Fruit fly (Drosophila melanogaster) whole organism, embryonic: ENCODE measurements around the gene hdly.

Experiments
- Aef1 ChIP-seq: fragments of 200-800 bp; sonication (Bioruptor generic); IDR thresholded peaks from 3 replicates; pipeline ENCODE4 v1.3.6; 2022; ENCODE audit warnings: missing biosample characterization, missing genetic modification characterization
- Awh ChIP-seq: fragments of 200-800 bp; sonication (Bioruptor generic); IDR thresholded peaks from 2 replicates; pipeline ENCODE4, ENCODE4 v1.3.6; 2022; ENCODE audit warnings: missing biosample characterization, missing genetic modification characterization
- CG10979 ChIP-seq: fragments of 200-800 bp; sonication (Bioruptor generic); optimal IDR thresholded peaks from 2 replicates; lab custom pipeline; 2018; ENCODE audit warnings: missing biosample characterization, mild to moderate bottlenecking, missing genetic modification characterization, moderate library complexity
- CG11093 ChIP-seq: fragments of 200-800 bp; sonication (Bioruptor generic); IDR thresholded peaks from 3 replicates; pipeline ENCODE4 v1.3.6; 2022; ENCODE audit warnings: missing biosample characterization, missing genetic modification characterization
- CG11456 ChIP-seq: fragments of 200-800 bp; sonication (Bioruptor generic); IDR thresholded peaks from 3 replicates; pipeline ENCODE4 v1.3.6; 2022; ENCODE audit warnings: missing biosample characterization, missing genetic modification characterization
- CG11504 ChIP-seq: fragments of 200-800 bp; sonication (Bioruptor generic); optimal IDR thresholded peaks from 3 replicates; lab custom pipeline; 2019; ENCODE audit warnings: missing biosample characterization, mild to moderate bottlenecking, missing genetic modification characterization, moderate library complexity
- CG13424 ChIP-seq: fragments of 200-800 bp; sonication (Bioruptor generic); optimal IDR thresholded peaks from 2 replicates; lab custom pipeline; 2019; ENCODE audit warnings: missing biosample characterization, mild to moderate bottlenecking, missing genetic modification characterization, moderate library complexity
- CG13894 ChIP-seq: fragments of 200-800 bp; sonication (Bioruptor generic); optimal IDR thresholded peaks from 3 replicates; lab custom pipeline; 2018; ENCODE audit warnings: missing biosample characterization, mild to moderate bottlenecking, missing genetic modification characterization, moderate library complexity
- CG14014 ChIP-seq: fragments of 200-800 bp; sonication (Bioruptor generic); IDR thresholded peaks from 2 replicates; pipeline ENCODE4 v1.3.6; 2022; ENCODE audit warnings: missing biosample characterization, missing genetic modification characterization
- CG16779 ChIP-seq: fragments of 200-800 bp; sonication (Bioruptor generic); IDR thresholded peaks from 2 replicates; pipeline ENCODE4 v1.3.6; 2022; ENCODE audit warnings: missing biosample characterization, missing genetic modification characterization
- CG16813 ChIP-seq: fragments of 200-800 bp; sonication (Bioruptor generic); IDR thresholded peaks from 3 replicates; pipeline ENCODE4 v1.3.6; 2022; ENCODE audit warnings: missing biosample characterization, missing genetic modification characterization; ENCODE audit not compliant: partially characterized antibody
- CG17328 ChIP-seq: fragments of 200-800 bp; sonication (Bioruptor generic); IDR thresholded peaks from 2 replicates; pipeline ENCODE4 v1.3.6; 2022; ENCODE audit warnings: missing biosample characterization, missing genetic modification characterization
- CG17385 ChIP-seq: fragments of 200-800 bp; sonication (Bioruptor generic); optimal IDR thresholded peaks from 3 replicates; lab custom pipeline; 2018; ENCODE audit warnings: missing biosample characterization, mild to moderate bottlenecking, missing genetic modification characterization
- CG30403 ChIP-seq: fragments of 200-800 bp; sonication (Bioruptor generic); optimal IDR thresholded peaks from 3 replicates; lab custom pipeline; 2016; ENCODE audit warnings: missing biosample characterization, missing genetic modification characterization
- CG3838 ChIP-seq: fragments of 200-800 bp; sonication (Bioruptor generic); optimal IDR thresholded peaks from 3 replicates; lab custom pipeline; 2016; ENCODE audit warnings: missing biosample characterization, missing genetic modification characterization
- CG4404 ChIP-seq: fragments of 200-800 bp; sonication (Bioruptor generic); IDR thresholded peaks from 2 replicates; pipeline ENCODE4 v1.3.6; 2022; ENCODE audit warnings: missing biosample characterization, missing genetic modification characterization
- CG4730 ChIP-seq: fragments of 200-800 bp; sonication (Bioruptor generic); IDR thresholded peaks from 2 replicates; pipeline ENCODE4 v1.3.6; 2022; ENCODE audit warnings: missing biosample characterization, missing genetic modification characterization
- CG7372 ChIP-seq: fragments of 200-800 bp; sonication (Bioruptor generic); IDR thresholded peaks from 2 replicates; pipeline ENCODE4 v1.3.6; 2022; ENCODE audit warnings: missing biosample characterization, missing genetic modification characterization
- CG7839 ChIP-seq: fragments of 200-800 bp; sonication (Bioruptor generic); optimal IDR thresholded peaks from 3 replicates; lab custom pipeline; 2018; ENCODE audit warnings: missing biosample characterization, mild to moderate bottlenecking, missing genetic modification characterization, moderate library complexity
- CG7963 ChIP-seq: fragments of 200-800 bp; sonication (Bioruptor generic); IDR thresholded peaks from 3 replicates; pipeline ENCODE4 v1.3.6; 2022; ENCODE audit warnings: missing biosample characterization, missing genetic modification characterization; ENCODE audit not compliant: partially characterized antibody
- CG7987 ChIP-seq: fragments of 200-800 bp; sonication (Bioruptor generic); optimal IDR thresholded peaks from 2 replicates; lab custom pipeline; 2018; ENCODE audit warnings: missing biosample characterization, mild to moderate bottlenecking, missing genetic modification characterization, moderate library complexity
- CG8281 ChIP-seq: fragments of 200-800 bp; sonication (Bioruptor generic); optimal IDR thresholded peaks from 2 replicates; lab custom pipeline; 2018; ENCODE audit warnings: missing biosample characterization, mild to moderate bottlenecking, missing genetic modification characterization, moderate library complexity
- Dbx ChIP-seq: fragments of 200-800 bp; sonication (Bioruptor generic); IDR thresholded peaks from 3 replicates; pipeline ENCODE4 v1.3.6; 2022; ENCODE audit warnings: missing biosample characterization, missing genetic modification characterization
- Ets65A ChIP-seq: fragments of 200-800 bp; sonication (Bioruptor generic); peaks from one replicate; lab custom pipeline; 2016; ENCODE audit warnings: missing biosample characterization, missing genetic modification characterization
- Fer3 ChIP-seq: fragments of 200-800 bp; sonication (Bioruptor generic); optimal IDR thresholded peaks from 2 replicates; lab custom pipeline; 2018; ENCODE audit warnings: missing biosample characterization, mild to moderate bottlenecking, missing genetic modification characterization, moderate library complexity
- Jarid2 ChIP-seq: fragments of 200-800 bp; sonication (Bioruptor generic); optimal IDR thresholded peaks from 3 replicates; lab custom pipeline; 2017; ENCODE audit warnings: mild to moderate bottlenecking, missing biosample characterization, missing genetic modification reagents, missing genetic modification characterization
- Kr ChIP-seq: fragments of 200-800 bp; sonication (Bioruptor generic); optimal IDR thresholded peaks from 2 replicates; lab custom pipeline; 2017; ENCODE audit warnings: missing biosample characterization, mild to moderate bottlenecking, missing genetic modification characterization
- Lhr ChIP-seq: fragments of 200-800 bp; sonication (Bioruptor generic); optimal IDR thresholded peaks from 3 replicates; lab custom pipeline; 2017; ENCODE audit warnings: mild to moderate bottlenecking, missing biosample characterization, missing genetic modification reagents, missing genetic modification characterization
- Nf-YC ChIP-seq: fragments of 200-800 bp; optimal IDR thresholded peaks from 3 replicates; lab custom pipeline; 2019; ENCODE audit warnings: missing biosample characterization, mild to moderate bottlenecking, missing genetic modification characterization, moderate library complexity
- Rfx ChIP-seq: fragments of 200-800 bp; sonication (Bioruptor generic); IDR thresholded peaks from 2 replicates; pipeline ENCODE4 v1.3.6; 2022; ENCODE audit warnings: missing biosample characterization, missing genetic modification characterization
- ab ChIP-seq: fragments of 200-800 bp; sonication (Bioruptor generic); optimal IDR thresholded peaks from 2 replicates; lab custom pipeline; 2016; ENCODE audit warnings: missing biosample characterization, missing genetic modification characterization
- bcd ChIP-seq: fragments of 200-800 bp; sonication (Bioruptor generic); optimal IDR thresholded peaks from 2 replicates; lab custom pipeline; 2017; ENCODE audit warnings: missing biosample characterization, mild to moderate bottlenecking, missing genetic modification characterization
- corto ChIP-seq: fragments of 200-800 bp; sonication (Bioruptor generic); optimal IDR thresholded peaks from 2 replicates; lab custom pipeline; 2016; ENCODE audit warnings: missing biosample characterization, mild to moderate bottlenecking, missing genetic modification characterization, moderate library complexity
- crp ChIP-seq, 2 experiments: fragments of 200-800 bp; sonication (Bioruptor generic); optimal IDR thresholded peaks; 2 replicates in 1 of 2; 3 replicates in 1 of 2; lab custom pipeline; 2017; ENCODE audit warnings: missing biosample characterization in 2 of 2, missing genetic modification characterization in 2 of 2, mild to moderate bottlenecking in 1 of 2, moderate library complexity in 1 of 2
- dmrt99B ChIP-seq: fragments of 200-800 bp; sonication (Bioruptor generic); optimal IDR thresholded peaks from 2 replicates; lab custom pipeline; 2018; ENCODE audit warnings: missing biosample characterization, mild to moderate bottlenecking, missing genetic modification characterization, moderate library complexity
- dysf ChIP-seq: fragments of 200-800 bp; sonication (Bioruptor generic); IDR thresholded peaks from 3 replicates; pipeline ENCODE4 v1.3.6; 2022; ENCODE audit warnings: missing biosample characterization, missing genetic modification characterization
- ems ChIP-seq: fragments of 200-800 bp; sonication (Bioruptor generic); optimal IDR thresholded peaks from 3 replicates; lab custom pipeline; 2016; ENCODE audit warnings: missing biosample characterization, missing genetic modification characterization
- gsb-n ChIP-seq: fragments of 200-800 bp; sonication (Bioruptor generic); optimal IDR thresholded peaks from 3 replicates; lab custom pipeline; 2018; ENCODE audit warnings: missing biosample characterization, mild to moderate bottlenecking, missing genetic modification characterization
- hbn ChIP-seq: fragments of 200-800 bp; sonication (Bioruptor generic); IDR thresholded peaks from 2 replicates; pipeline ENCODE4 v1.3.6; 2022; ENCODE audit warnings: missing biosample characterization, missing genetic modification characterization; ENCODE audit not compliant: partially characterized antibody
- inv ChIP-seq: fragments of 200-800 bp; sonication (Bioruptor generic); IDR thresholded peaks from 2 replicates; pipeline ENCODE4 v1.3.6; 2022; ENCODE audit warnings: missing biosample characterization, missing genetic modification characterization; ENCODE audit not compliant: partially characterized antibody
- lab ChIP-seq: fragments of 200-800 bp; sonication (Bioruptor generic); optimal IDR thresholded peaks from 3 replicates; lab custom pipeline; 2017; ENCODE audit warnings: missing biosample characterization, missing genetic modification characterization, mild to moderate bottlenecking, moderate library complexity, missing genetic modification reagents
- lilli ChIP-seq: fragments of 200-800 bp; sonication (Bioruptor generic); optimal IDR thresholded peaks from 3 replicates; lab custom pipeline; 2016; ENCODE audit warnings: missing biosample characterization, missing genetic modification characterization
- nerfin-1 ChIP-seq: fragments of 200-800 bp; sonication (Bioruptor generic); optimal IDR thresholded peaks from 3 replicates; lab custom pipeline; 2019; ENCODE audit warnings: missing biosample characterization, mild to moderate bottlenecking, missing genetic modification characterization, moderate library complexity
- oc ChIP-seq: fragments of 200-800 bp; sonication (Bioruptor generic); optimal IDR thresholded peaks from 2 replicates; lab custom pipeline; 2018; ENCODE audit warnings: missing biosample characterization, mild to moderate bottlenecking, missing genetic modification characterization, moderate library complexity
- onecut ChIP-seq: fragments of 200-800 bp; sonication (Bioruptor generic); IDR thresholded peaks from 2 replicates; pipeline ENCODE4 v1.3.6; 2022; ENCODE audit warnings: missing biosample characterization, missing genetic modification characterization
- row ChIP-seq: fragments of 200-800 bp; sonication (Bioruptor generic); IDR thresholded peaks from 3 replicates; pipeline ENCODE4 v1.3.6; 2022; ENCODE audit warnings: missing biosample characterization, missing genetic modification characterization
- trem ChIP-seq: fragments of 200-800 bp; optimal IDR thresholded peaks from 3 replicates; lab custom pipeline; 2019; ENCODE audit warnings: missing biosample characterization, mild to moderate bottlenecking, missing genetic modification characterization, moderate library complexity
- trh ChIP-seq: fragments of 200-800 bp; sonication (Bioruptor generic); optimal IDR thresholded peaks from 2 replicates; lab custom pipeline; 2016; ENCODE audit warnings: missing biosample characterization, missing genetic modification characterization
- vfl ChIP-seq: fragments of 200-800 bp; sonication (Bioruptor generic); optimal IDR thresholded peaks from 2 replicates; lab custom pipeline; 2016; ENCODE audit warnings: missing biosample characterization, missing genetic modification characterization

hdly gene

dm6 chr3R:20955932-20956636 is 42.0 kb downstream of the hdly start (continued):
- TF ChIP-seq oc (no peak), Jarid2 (GFP tag; lab: Kevin White, UChicago) (no peak), CG3838 (no peak), corto (GFP tag; lab: Kevin White, UChicago) (no peak), CG8281 (tag; lab: Kevin White, UChicago) (no peak), CG7372 (GFP tag; lab: Robert Waterston, UW) (no peak), CG7987 (GFP tag; lab: Kevin White, UChicago) (no peak), CG4404 (GFP tag; lab: Robert Waterston, UW) (no peak), Fer3 (no peak), dmrt99B (peak; percentile 35), CG7963 (no peak), lilli (peak; percentile 6), CG14014 (peak; percentile 29; the same call in 1 of the 2 replicates), Rfx (GFP tag; lab: Robert Waterston, UW) (no peak), CG16813 (no peak), CG11093 (GFP tag; lab: Robert Waterston, UW) (0 out of 3 replicates have a peak, but pooled peaks have one; percentile 24), gsb-n (tag; lab: Kevin White, UChicago) (no peak), trem (no peak), ab (GFP tag; lab: Kevin White, UChicago) (no peak), CG11456 (GFP tag; lab: Robert Waterston, UW) (no peak), nerfin-1 (tag; lab: Kevin White, UChicago) (no peak), Aef1 (GFP tag; lab: Robert Waterston, UW) (no peak), Nf-YC (tag; lab: Kevin White, UChicago) (no peak), Dbx (GFP tag; lab: Robert Waterston, UW) (no peak), CG4730 (GFP tag; lab: Robert Waterston, UW) (no peak), row (GFP tag; lab: Robert Waterston, UW) (peak; percentile 40), Awh (GFP tag; lab: Robert Waterston, UW) (no peak), Lhr (GFP tag; lab: Kevin White, UChicago) (no peak), hbn (GFP tag; lab: Robert Waterston, UW) (no peak), CG17385 (GFP tag; lab: Kevin White, UChicago) (peak; percentile 0), CG7839 (tag; lab: Kevin White, UChicago) (peak; percentile 4), CG13894 (peak; percentile 88), bcd (no peak), CG17328 (no peak), CG10979 (tag; lab: Kevin White, UChicago) (no peak), CG11504 (tag; lab: Kevin White, UChicago) (peak; percentile 1), crp (GFP tag; optimal IDR thresholded peaks at IDR 0.05; lab: Kevin White, UChicago) (no peak), inv (no peak), lab (GFP tag; lab: Kevin White, UChicago) (peak; percentile 63), Kr (GFP tag; lab: Kevin White, UChicago) (no peak), Ets65A (GFP tag; lab: Kevin White, UChicago) (peak; percentile 29), ems (GFP tag; lab: Kevin White, UChicago) (no peak), vfl (no peak), CG30403 (GFP tag; lab: Kevin White, UChicago) (peak; percentile 2), trh (GFP tag; lab: Kevin White, UChicago) (no peak), CG16779 (GFP tag; lab: Robert Waterston, UW) (no peak), onecut (GFP tag; lab: Robert Waterston, UW) (peak; percentile 95), dysf (peak; percentile 24; the same call in 1 of the 3 replicates), CG13424 (tag; lab: Kevin White, UChicago) (peak; percentile 22)
